Worm (Caenorhabditis elegans) whole organism, young adult: ENCODE data around the gene vamp-8.

Experiments
- lsy-27 ChIP-seq: sonication (generic microtip); optimal IDR thresholded peaks from 2 replicates; lab custom pipeline; 2017; ENCODE audit warnings: missing genetic modification characterization, mild to moderate bottlenecking, missing compliant biosample characterization, antibody characterized with exemption, missing genotype, borderline replicate concordance; ENCODE audit not compliant: insufficient read depth
- madf-3 ChIP-seq: fragments of 200-800 bp; sonication (Bioruptor generic); IDR thresholded peaks from 2 replicates; pipeline ENCODE4 v1.3.6; 2022; ENCODE audit warnings: missing genetic modification reagents, missing genetic modification characterization, missing compliant biosample characterization
- snpc-1.3 ChIP-seq: sonication (generic microtip); optimal IDR thresholded peaks from 2 replicates; lab custom pipeline; 2017; ENCODE audit warnings: missing genetic modification characterization, mild to moderate bottlenecking, missing compliant biosample characterization, antibody characterized with exemption, moderate library complexity, missing genotype, missing genetic modification reagents; ENCODE audit not compliant: insufficient read depth

DNA sequence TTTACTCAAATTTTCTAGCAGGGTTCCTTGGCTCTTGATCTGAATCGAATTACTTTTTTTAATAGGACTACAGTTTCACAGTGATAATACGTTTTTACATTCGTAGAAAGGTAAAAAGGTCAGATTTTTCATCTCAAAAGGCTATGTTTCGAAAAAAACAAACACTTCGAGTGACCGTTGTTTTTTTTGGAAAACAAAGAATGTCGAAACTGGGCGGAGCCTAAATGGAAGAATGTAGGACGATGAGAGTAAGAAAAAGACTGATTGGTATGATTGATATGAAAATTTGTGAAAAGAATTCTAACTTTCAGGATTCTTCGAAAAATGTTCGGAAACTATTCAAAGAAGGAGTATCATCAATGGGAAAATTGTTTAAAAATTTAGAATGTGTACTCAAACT, 47.9 kb upstream of the vamp-8 start, which contains the start of gene Y37A1A.2:
- no peak for TF ChIP-seq madf-3
- TF ChIP-seq lsy-27: no peak
- no peak for TF ChIP-seq snpc-1.3 (tag; lab: Kevin White, UChicago)
